Worm (Caenorhabditis elegans): ENCODE results near the gene C56C10.9.

The C56C10.9 gene

ce11 chrII:6598050-6598449 lies 5.9 kb upstream of the C56C10.9 start, which contains the start of gene dnj-8:
dnj-8 (minus strand) TSS chrII:6598080.
- TF ChIP-seq lin-39 (tag; optimal IDR thresholded peaks at IDR 0.05) (peak; percentile 66), elt-3 (tag; optimal IDR thresholded peaks at IDR 0.05) (no peak), lin-15B (tag; optimal IDR thresholded peaks at IDR 0.05) (peak; percentile 23), ZK546.5 (tag; optimal IDR thresholded peaks at IDR 0.05) (no peak), nhr-25 (tag; optimal IDR thresholded peaks at IDR 0.05) (no peak), nfya-1 (tag; optimal IDR thresholded peaks at IDR 0.05; ENCODE audit: insufficient read depth) (peak; percentile 60), hmg-11 (tag; optimal IDR thresholded peaks at IDR 0.05) (no peak), aly-2 (tag; optimal IDR thresholded peaks at IDR 0.05) (no peak), pha-4 (tag; optimal IDR thresholded peaks at IDR 0.05) (peak; percentile 25), ama-1 (optimal IDR thresholded peaks at IDR 0.05) (peak; percentile 6), unc-62 (GFP tag; optimal IDR thresholded peaks at IDR 0.05) (no peak), nhr-12 (tag; optimal IDR thresholded peaks at IDR 0.05) (no peak), nhr-11 (tag; optimal IDR thresholded peaks at IDR 0.05) (no peak), nhr-237 (tag; optimal IDR thresholded peaks at IDR 0.05) (no peak)

DNA sequence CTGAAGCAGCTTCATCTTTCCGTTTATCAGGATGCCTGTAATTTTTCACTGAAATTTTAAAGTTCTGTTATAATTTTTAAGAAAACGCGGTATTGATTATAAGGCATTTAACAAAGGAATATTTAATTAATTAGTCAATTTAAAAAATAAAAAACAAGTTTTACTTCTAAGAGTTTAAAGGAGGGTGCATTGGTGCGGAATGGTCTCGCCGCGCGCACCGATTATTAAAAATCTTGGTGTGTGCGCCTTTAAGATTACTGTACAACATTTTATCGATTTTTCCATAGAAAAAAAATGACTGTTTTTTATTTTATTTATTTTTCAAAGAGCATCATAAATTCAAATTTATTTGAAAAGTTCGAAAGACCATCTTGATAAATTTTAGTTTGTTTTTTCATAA lies 5.4 kb upstream of the C56C10.9 start:
- TF ChIP-seq skn-1 (tag; optimal IDR thresholded peaks at IDR 0.05) (no peak), jun-1 (tag; optimal IDR thresholded peaks at IDR 0.05) (no peak), fkh-2 (tag; optimal IDR thresholded peaks at IDR 0.05) (no peak), nhr-67 (tag; optimal IDR thresholded peaks at IDR 0.05) (no peak)

- TF ChIP-seq nhr-237 (tag; optimal IDR thresholded peaks at IDR 0.05): no peak
- no peak for TF ChIP-seq mdl-1 (tag; optimal IDR thresholded peaks at IDR 0.05)
- TF ChIP-seq egl-5 (tag; optimal IDR thresholded peaks at IDR 0.05): no peak
- TF ChIP-seq egl-27 (tag; optimal IDR thresholded peaks at IDR 0.05): no peak
Observed at ce11 chrII:6594151-6594550, 2.0 kb upstream of the C56C10.9 start, which contains the start of gene aipr-1. aipr-1 (minus strand) TSS chrII:6594251.

ce11 chrII:6591000-6591399 lies 1.2 kb downstream of the C56C10.9 start:
- TF ChIP-seq elt-3 (tag; optimal IDR thresholded peaks at IDR 0.05) (no peak), mdl-1 (tag; optimal IDR thresholded peaks at IDR 0.05) (no peak), aly-2 (tag; optimal IDR thresholded peaks at IDR 0.05) (no peak), elt-1 (tag; optimal IDR thresholded peaks at IDR 0.05) (no peak), lsy-12 (tag; optimal IDR thresholded peaks at IDR 0.05) (no peak), ama-1 (optimal IDR thresholded peaks at IDR 0.05) (peak; percentile 70)

ce11 chrII:6589408-6589807 lies 2.7 kb downstream of the C56C10.9 start, which contains the start of gene vps-32.1:
vps-32.1 (plus strand) TSS chrII:6589708.
- TF ChIP-seq eor-1 (tag; optimal IDR thresholded peaks at IDR 0.05): no peak
- no peak for TF ChIP-seq nhr-11 (tag; optimal IDR thresholded peaks at IDR 0.05)
- peak; percentile 19 for TF ChIP-seq fos-1 (tag; optimal IDR thresholded peaks at IDR 0.05)
- TF ChIP-seq lsy-12 (tag; optimal IDR thresholded peaks at IDR 0.05): no peak
- peak; percentile 49 for TF ChIP-seq pqm-1 (tag; optimal IDR thresholded peaks at IDR 0.05)
- TF ChIP-seq zag-1 (tag; optimal IDR thresholded peaks at IDR 0.05): no peak
- no peak for TF ChIP-seq nfya-1 (tag; optimal IDR thresholded peaks at IDR 0.05; ENCODE audit: insufficient read depth)
- TF ChIP-seq ztf-11 (tag; optimal IDR thresholded peaks at IDR 0.05): no peak
- no peak for TF ChIP-seq nhr-77 (tag; optimal IDR thresholded peaks at IDR 0.05)
- peak; percentile 21 for TF ChIP-seq pha-4 (tag; optimal IDR thresholded peaks at IDR 0.05)
- TF ChIP-seq fkh-2 (tag; optimal IDR thresholded peaks at IDR 0.05): no peak
- no peak for TF ChIP-seq aly-2 (tag; optimal IDR thresholded peaks at IDR 0.05)
- no peak for TF ChIP-seq unc-39 (tag; optimal IDR thresholded peaks at IDR 0.05)

DNA sequence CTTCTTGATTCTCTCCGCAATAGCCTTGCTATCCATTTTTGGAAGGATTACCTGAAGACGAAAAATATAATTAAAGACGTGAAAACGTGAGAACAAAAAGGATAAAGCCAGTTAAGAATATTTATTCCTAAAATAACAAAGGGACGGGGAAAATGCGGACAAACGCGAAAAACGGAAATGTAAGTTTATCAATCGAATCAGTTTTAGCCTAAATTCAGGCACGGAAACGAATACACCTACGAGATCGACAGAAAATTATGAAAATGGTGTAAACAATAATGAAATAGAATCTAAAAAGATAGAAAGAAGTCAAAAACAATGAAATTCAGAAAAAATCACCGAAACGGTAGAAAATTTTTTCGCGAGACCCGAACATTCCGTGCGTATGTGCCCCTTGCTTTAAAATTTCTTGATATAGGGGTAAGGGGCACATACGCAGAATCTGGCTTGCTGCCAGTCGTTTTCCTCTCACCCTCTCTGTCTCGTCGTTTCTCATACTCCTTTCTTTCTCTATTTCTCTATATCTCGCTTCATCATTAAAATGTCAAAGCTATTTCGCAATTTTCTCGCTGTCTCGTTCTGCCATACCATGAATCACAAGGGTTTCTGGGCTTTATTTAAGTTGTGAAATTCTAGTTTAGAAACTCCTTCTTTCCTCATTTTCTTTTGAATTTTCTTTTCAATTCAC lies 3.4 kb downstream of the C56C10.9 start, which contains the start of gene icd-1:
icd-1 (minus strand) TSS at position 51 of the 688 bp plus-strand sequence.
- peak; percentile 71 for TF ChIP-seq ama-1 (optimal IDR thresholded peaks at IDR 0.05)
- TF ChIP-seq ceh-9 (tag; optimal IDR thresholded peaks at IDR 0.05): no peak
- no peak for TF ChIP-seq nhr-12 (tag; optimal IDR thresholded peaks at IDR 0.05)
- TF ChIP-seq skn-1 (tag; optimal IDR thresholded peaks at IDR 0.05): peak; percentile 68
- peak; percentile 97 for TF ChIP-seq jun-1 (tag; optimal IDR thresholded peaks at IDR 0.05)
- TF ChIP-seq nhr-237 (tag; optimal IDR thresholded peaks at IDR 0.05): no peak
- TF ChIP-seq nhr-43 (tag; optimal IDR thresholded peaks at IDR 0.05; ENCODE audit: poor library complexity, severe bottlenecking): peak; percentile 94
- peak; percentile 66 for TF ChIP-seq pqm-1 (tag; optimal IDR thresholded peaks at IDR 0.05)
- TF ChIP-seq nhr-23 (tag; optimal IDR thresholded peaks at IDR 0.05): peak; percentile 97
- TF ChIP-seq ztf-11 (tag; optimal IDR thresholded peaks at IDR 0.05): no peak
- peak; percentile 63 for TF ChIP-seq sea-2 (GFP tag; optimal IDR thresholded peaks at IDR 0.05)
- TF ChIP-seq fkh-10 (GFP tag; optimal IDR thresholded peaks at IDR 0.05): peak; percentile 64
- TF ChIP-seq ceh-28 (tag; optimal IDR thresholded peaks at IDR 0.05): peak; percentile 93
- peak; percentile 94 for TF ChIP-seq nhr-25 (tag; optimal IDR thresholded peaks at IDR 0.05)
- TF ChIP-seq elt-3 (tag; optimal IDR thresholded peaks at IDR 0.05): no peak
- peak; percentile 89 for TF ChIP-seq R02D3.7 (tag; optimal IDR thresholded peaks at IDR 0.05)
- TF ChIP-seq elt-2 (tag; optimal IDR thresholded peaks at IDR 0.05): peak; percentile 84
- TF ChIP-seq eor-1 (tag; optimal IDR thresholded peaks at IDR 0.05): peak in 1 of 2 experiments; percentile 75
- peak; percentile 58 for TF ChIP-seq elt-1 (tag; optimal IDR thresholded peaks at IDR 0.05)
- TF ChIP-seq mml-1 (tag; optimal IDR thresholded peaks at IDR 0.05): no peak
- no peak for TF ChIP-seq daf-12 (tag; optimal IDR thresholded peaks at IDR 0.05)
- TF ChIP-seq tbx-2 (tag; optimal IDR thresholded peaks at IDR 0.05): peak; percentile 91
